Worm (Caenorhabditis elegans) whole organism, L1 larva: ENCODE measurements around the gene K10D11.3.
A peak's percentile ranks its signal among the peaks of the same experiment; 100 is the strongest.

Experiments
- C04F5.9 ChIP-seq: sonication (generic microtip); optimal IDR thresholded peaks from 2 replicates; lab custom pipeline; 2016; ENCODE audit warnings: missing genetic modification characterization, missing compliant biosample characterization
- C34B4.2 ChIP-seq: sonication (generic microtip); optimal IDR thresholded peaks from 2 replicates; lab custom pipeline; 2017; ENCODE audit warnings: mild to moderate bottlenecking, missing genetic modification characterization, missing compliant biosample characterization
- aha-1 ChIP-seq: fragments of 150-350 bp; optimal IDR thresholded peaks from 2 replicates; lab custom pipeline; 2014; ENCODE audit warnings: missing biosample characterization, missing genetic modification characterization
- efl-1 ChIP-seq, 4 experiments: fragments of 150-350 bp; optimal IDR thresholded peaks in 3 of 4; peaks in 1 of 4; 1 replicate in 1 of 4; 2 replicates in 3 of 4; lab custom pipeline; 2014; ENCODE audit warnings: missing biosample characterization in 2 of 4, missing genetic modification characterization in 2 of 4, missing genetic modification reagents in 2 of 4
- egl-13 ChIP-seq: sonication (generic microtip); optimal IDR thresholded peaks from 2 replicates; lab custom pipeline; 2016; ENCODE audit warnings: missing genotype, missing genetic modification reagents, missing genetic modification characterization, missing compliant biosample characterization
- elt-2 ChIP-seq: sonication (generic microtip); optimal IDR thresholded peaks from 2 replicates; lab custom pipeline; 2016; ENCODE audit warnings: missing genetic modification characterization, mild to moderate bottlenecking, inconsistent platforms, missing compliant biosample characterization, missing genetic modification reagents
- fkh-10 ChIP-seq: sonication (generic microtip); optimal IDR thresholded peaks from 2 replicates; lab custom pipeline; 2017; ENCODE audit warnings: missing biosample characterization, missing genetic modification reagents, missing genetic modification characterization
- fkh-4 ChIP-seq: sonication (generic microtip); optimal IDR thresholded peaks from 2 replicates; lab custom pipeline; 2016; ENCODE audit warnings: missing compliant biosample characterization, missing genetic modification characterization, borderline replicate concordance
- fos-1 ChIP-seq: fragments of 150-350 bp; optimal IDR thresholded peaks from 2 replicates; lab custom pipeline; 2014; ENCODE audit warnings: missing biosample characterization, missing genetic modification characterization
- jun-1 ChIP-seq: fragments of 150-350 bp; optimal IDR thresholded peaks from 2 replicates; lab custom pipeline; 2014; ENCODE audit warnings: missing biosample characterization, missing genetic modification reagents, missing genetic modification characterization
- lin-13 ChIP-seq: fragments of 150-350 bp; optimal IDR thresholded peaks from 2 replicates; lab custom pipeline; 2014; ENCODE audit warnings: missing biosample characterization, missing genetic modification reagents, missing genetic modification characterization
- mab-9 ChIP-seq: fragments of 200-800 bp; sonication (Bioruptor generic); IDR thresholded peaks from 2 replicates; pipeline ENCODE4 v1.3.6; 2022; ENCODE audit warnings: missing genetic modification reagents, missing genetic modification characterization, missing compliant biosample characterization
- nhr-11 ChIP-seq: fragments of 150-350 bp; optimal IDR thresholded peaks from 2 replicates; lab custom pipeline; 2014; ENCODE audit warnings: missing biosample characterization, missing genetic modification characterization
- nhr-20 ChIP-seq: sonication (generic microtip); optimal IDR thresholded peaks from 2 replicates; lab custom pipeline; 2016; ENCODE audit warnings: mild to moderate bottlenecking, missing genetic modification characterization, missing compliant biosample characterization
- nhr-237 ChIP-seq: fragments of 150-350 bp; optimal IDR thresholded peaks from 2 replicates; lab custom pipeline; 2014; ENCODE audit warnings: missing biosample characterization, missing genetic modification characterization
- nhr-71 ChIP-seq: sonication (generic microtip); optimal IDR thresholded peaks from 2 replicates; lab custom pipeline; 2016; ENCODE audit warnings: mild to moderate bottlenecking, missing genetic modification characterization, moderate library complexity, missing compliant biosample characterization
- nhr-84 ChIP-seq: sonication (generic microtip); optimal IDR thresholded peaks from 2 replicates; lab custom pipeline; 2017; ENCODE audit warnings: missing biosample characterization, missing genetic modification characterization
- nhr-90 ChIP-seq: sonication (generic microtip); optimal IDR thresholded peaks from 2 replicates; lab custom pipeline; 2016; ENCODE audit warnings: mild to moderate bottlenecking, missing genetic modification characterization, missing compliant biosample characterization; ENCODE audit not compliant: poor library complexity
- pag-3 ChIP-seq: sonication (generic microtip); optimal IDR thresholded peaks from 2 replicates; lab custom pipeline; 2017; ENCODE audit warnings: missing genetic modification characterization, mild to moderate bottlenecking, missing compliant biosample characterization, antibody characterized with exemption, borderline replicate concordance; ENCODE audit not compliant: insufficient read depth
- pqm-1 ChIP-seq: sonication (generic microtip); optimal IDR thresholded peaks from 3 replicates; lab custom pipeline; 2017; ENCODE audit warnings: missing biosample characterization, missing genetic modification characterization
- snpc-4 ChIP-seq: fragments of 150-350 bp; optimal IDR thresholded peaks from 2 replicates; lab custom pipeline; 2014; ENCODE audit warnings: missing biosample characterization, missing genetic modification characterization
- sox-4 ChIP-seq: sonication (generic microtip); optimal IDR thresholded peaks from 2 replicates; lab custom pipeline; 2016; ENCODE audit warnings: missing genetic modification characterization, missing compliant biosample characterization
- tlp-1 ChIP-seq: fragments of 150-350 bp; optimal IDR thresholded peaks from 2 replicates; lab custom pipeline; 2014; ENCODE audit warnings: missing biosample characterization, missing genetic modification characterization
- unc-62 ChIP-seq: fragments of 150-350 bp; optimal IDR thresholded peaks from 2 replicates; lab custom pipeline; 2014; ENCODE audit warnings: missing biosample characterization, missing genetic modification reagents, missing genetic modification characterization
- ztf-11 ChIP-seq, 2 experiments: sonication (generic microtip); optimal IDR thresholded peaks; 2 replicates each; lab custom pipeline; 2016 to 2017; ENCODE audit warnings: missing genetic modification characterization in 2 of 2, missing biosample characterization in 1 of 2, missing compliant biosample characterization in 1 of 2

The K10D11.3 gene

DNA sequence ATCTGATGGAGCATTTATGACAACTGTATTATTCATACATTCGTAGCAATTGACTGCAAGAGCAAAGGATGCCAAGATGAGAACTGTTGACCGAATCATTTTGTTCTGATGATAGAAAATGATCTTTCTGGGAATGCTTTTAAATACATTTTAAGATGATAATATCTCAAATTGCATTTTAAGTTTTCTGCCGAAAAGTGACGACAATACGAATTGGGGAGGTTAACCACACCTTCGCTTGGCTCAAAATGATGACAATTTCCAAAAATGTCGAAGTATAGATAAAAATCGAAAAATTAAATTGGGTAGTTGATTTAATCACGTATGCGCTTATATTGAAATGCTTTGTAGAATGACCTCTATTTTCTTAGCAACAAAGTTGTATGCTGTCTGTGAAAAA lies 44.7 kb downstream of the K10D11.3 start, which contains the start of gene dod-24:
dod-24 (minus strand) TSS at position 101 of the 400 bp plus-strand sequence.
- TF ChIP-seq efl-1 (optimal IDR thresholded peaks at IDR 0.05; lab: Kevin White, UChicago) (no peak), efl-1 (GFP tag; optimal IDR thresholded peaks at IDR 0.05 in 1 of 2; lab: Kevin White, UChicago) (no peak), lin-13 (GFP tag; lab: Kevin White, UChicago) (no peak), egl-13 (no peak), pag-3 (no peak), nhr-237 (no peak), jun-1 (tag; lab: Kevin White, UChicago) (no peak), mab-9 (GFP tag; lab: Robert Waterston, UW) (no peak), C04F5.9 (no peak), fkh-4 (no peak), aha-1 (no peak), fkh-10 (GFP tag; lab: Kevin White, UChicago) (no peak), fos-1 (no peak), ztf-11 (tag; optimal IDR thresholded peaks at IDR 0.05; lab: Kevin White, UChicago) (no peak), nhr-84 (tag; lab: Kevin White, UChicago) (no peak), snpc-4 (tag; lab: Kevin White, UChicago) (no peak), C34B4.2 (tag; lab: Kevin White, UChicago) (no peak), nhr-11 (no peak)

DNA sequence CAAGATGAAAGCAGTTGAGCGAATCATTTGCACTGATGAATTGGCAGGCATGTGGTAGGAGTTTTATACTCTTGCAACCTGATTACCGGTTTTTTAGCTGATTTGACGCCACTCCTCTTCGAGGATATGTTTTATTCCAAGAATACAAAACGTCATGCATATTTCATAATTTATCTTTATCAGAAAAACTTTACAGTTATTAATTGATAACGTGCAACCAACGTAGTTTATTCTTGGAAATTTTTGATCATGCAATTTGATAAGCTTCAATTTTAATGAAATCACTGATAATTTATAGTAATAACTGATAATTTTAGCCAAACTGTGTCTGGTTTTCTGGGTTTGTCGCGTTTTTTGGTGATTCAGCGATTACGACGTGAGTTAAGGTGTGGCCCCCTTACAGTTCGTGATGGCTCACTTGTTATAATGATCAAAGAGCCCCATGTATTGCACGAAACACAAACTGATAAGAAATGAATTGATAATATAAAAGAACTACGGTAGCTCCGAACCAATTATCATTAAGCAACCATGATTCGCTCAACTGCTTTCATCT lies 49.6 kb downstream of the K10D11.3 start, which contains the start of the genes cld-1 and dod-21:
cld-1 (minus strand) TSS at position 51 of the 556 bp plus-strand sequence.
dod-21 (plus strand) TSS at position 518 of the 556 bp plus-strand sequence.
- TF ChIP-seq nhr-20 (peak; percentile 14), nhr-90 (tag; lab: Kevin White, UChicago) (peak; percentile 28), elt-2 (tag; lab: Kevin White, UChicago) (peak; percentile 100), nhr-71 (tag; lab: Kevin White, UChicago) (peak; percentile 40), tlp-1 (tag; lab: Kevin White, UChicago) (peak; percentile 66), unc-62 (GFP tag; lab: Kevin White, UChicago) (no peak), pqm-1 (tag; lab: Kevin White, UChicago) (peak; percentile 5), sox-4 (tag; lab: Kevin White, UChicago) (no peak)
